Fruit fly (Drosophila melanogaster) whole organism, prepupa: ENCODE results near the gene Fer3.

ENCODE experiments used
- Blimp-1 ChIP-seq: fragments of 200-800 bp; sonication (Bioruptor generic); optimal IDR thresholded peaks from 3 replicates; lab custom pipeline; 2017; ENCODE audit warnings: missing biosample characterization, missing genetic modification characterization, mild to moderate bottlenecking, moderate library complexity, missing genetic modification reagents
- CG10631 ChIP-seq: fragments of 200-800 bp; sonication (Bioruptor generic); optimal IDR thresholded peaks from 2 replicates; lab custom pipeline; 2016; ENCODE audit warnings: missing biosample characterization, missing genetic modification characterization
- CG10669 ChIP-seq: fragments of 200-800 bp; sonication (Bioruptor generic); optimal IDR thresholded peaks from 3 replicates; lab custom pipeline; 2018; ENCODE audit warnings: missing biosample characterization, mild to moderate bottlenecking, missing genetic modification characterization, moderate library complexity
- CG11294 ChIP-seq: fragments of 200-800 bp; sonication (Bioruptor generic); IDR thresholded peaks from 2 replicates; pipeline ENCODE4 v1.3.6; 2022; ENCODE audit warnings: missing biosample characterization, missing genetic modification characterization
- CG11762 ChIP-seq: fragments of 200-800 bp; sonication (Bioruptor generic); optimal IDR thresholded peaks from 3 replicates; lab custom pipeline; 2016; ENCODE audit warnings: missing biosample characterization, missing genetic modification characterization; ENCODE audit not compliant: insufficient read depth
- CG11902 ChIP-seq: fragments of 200-800 bp; sonication (Bioruptor generic); optimal IDR thresholded peaks from 3 replicates; lab custom pipeline; 2016; ENCODE audit warnings: missing biosample characterization, missing genetic modification characterization
- CG15336 ChIP-seq: fragments of 200-800 bp; sonication (Bioruptor generic); IDR thresholded peaks from 2 replicates; pipeline ENCODE4 v1.3.6; 2022; ENCODE audit warnings: missing biosample characterization, missing genetic modification characterization
- CG1621 ChIP-seq: fragments of 200-800 bp; sonication (Bioruptor generic); optimal IDR thresholded peaks from 3 replicates; lab custom pipeline; 2018; ENCODE audit warnings: missing biosample characterization, mild to moderate bottlenecking, missing genetic modification characterization
- CG16779 ChIP-seq: fragments of 200-800 bp; sonication (Bioruptor generic); optimal IDR thresholded peaks from 3 replicates; lab custom pipeline; 2017; ENCODE audit warnings: missing biosample characterization, mild to moderate bottlenecking, missing genetic modification characterization
- CG3032 ChIP-seq: fragments of 200-800 bp; optimal IDR thresholded peaks from 2 replicates; lab custom pipeline; 2019; ENCODE audit warnings: missing biosample characterization, mild to moderate bottlenecking, missing genetic modification characterization, moderate library complexity
- CG31627 ChIP-seq: fragments of 200-800 bp; sonication (Bioruptor generic); optimal IDR thresholded peaks from 3 replicates; lab custom pipeline; 2016; ENCODE audit warnings: missing biosample characterization, missing genetic modification characterization
- CG3919 ChIP-seq: fragments of 200-800 bp; sonication (Bioruptor generic); optimal IDR thresholded peaks from 3 replicates; lab custom pipeline; 2016; ENCODE audit warnings: missing biosample characterization, missing genetic modification characterization
- CG4318 ChIP-seq: fragments of 200-800 bp; sonication (Bioruptor generic); optimal IDR thresholded peaks from 3 replicates; lab custom pipeline; 2017; ENCODE audit warnings: missing biosample characterization, mild to moderate bottlenecking, missing genetic modification characterization
- CG6163 ChIP-seq: fragments of 200-800 bp; sonication (Bioruptor generic); IDR thresholded peaks from 3 replicates; pipeline ENCODE4 v1.3.6; 2022; ENCODE audit warnings: missing biosample characterization, missing genetic modification characterization
- CG6854 ChIP-seq: fragments of 200-800 bp; sonication (Bioruptor generic); optimal IDR thresholded peaks from 2 replicates; lab custom pipeline; 2017; ENCODE audit warnings: missing biosample characterization, mild to moderate bottlenecking, missing genetic modification characterization
- CG7368 ChIP-seq: fragments of 200-800 bp; sonication (Bioruptor generic); optimal IDR thresholded peaks from 3 replicates; lab custom pipeline; 2016; ENCODE audit warnings: missing biosample characterization, missing genetic modification characterization
- CG8119 ChIP-seq: fragments of 200-800 bp; sonication (Bioruptor generic); IDR thresholded peaks from 3 replicates; pipeline ENCODE4 v1.3.6; 2022; ENCODE audit warnings: missing biosample characterization, missing genetic modification characterization
- CG8632 ChIP-seq: fragments of 200-800 bp; sonication (Bioruptor generic); optimal IDR thresholded peaks from 3 replicates; lab custom pipeline; 2016; ENCODE audit warnings: missing biosample characterization, missing genetic modification characterization
- Eip75B ChIP-seq: fragments of 200-800 bp; sonication (Bioruptor generic); optimal IDR thresholded peaks from 3 replicates; lab custom pipeline; 2016; ENCODE audit warnings: missing biosample characterization, missing genetic modification characterization
- Eip78C ChIP-seq: fragments of 200-800 bp; sonication (Bioruptor generic); peaks from one replicate; lab custom pipeline; 2016; ENCODE audit warnings: missing biosample characterization, missing genetic modification characterization
- Ets21C ChIP-seq: fragments of 200-800 bp; sonication (Bioruptor generic); optimal IDR thresholded peaks from 3 replicates; lab custom pipeline; 2016; ENCODE audit warnings: missing biosample characterization, missing genetic modification characterization
- Ets96B ChIP-seq: fragments of 200-800 bp; optimal IDR thresholded peaks from 2 replicates; lab custom pipeline; 2019; ENCODE audit warnings: missing biosample characterization, mild to moderate bottlenecking, missing genetic modification characterization, moderate library complexity
- Gug ChIP-seq: fragments of 200-800 bp; sonication (Bioruptor generic); IDR thresholded peaks from 2 replicates; pipeline ENCODE4 v1.3.6; 2022; ENCODE audit warnings: missing biosample characterization, missing genetic modification characterization
- Hr39 ChIP-seq: fragments of 200-800 bp; sonication (Bioruptor generic); optimal IDR thresholded peaks from 2 replicates; lab custom pipeline; 2016; ENCODE audit warnings: missing biosample characterization, missing genetic modification characterization
- Hr4 ChIP-seq: fragments of 200-800 bp; sonication (Bioruptor generic); optimal IDR thresholded peaks from 3 replicates; lab custom pipeline; 2016; ENCODE audit warnings: missing biosample characterization, missing genetic modification characterization
- Lpt ChIP-seq: fragments of 200-800 bp; sonication (Bioruptor generic); optimal IDR thresholded peaks from 3 replicates; lab custom pipeline; 2016; ENCODE audit warnings: missing biosample characterization, missing genetic modification characterization
- Met ChIP-seq: fragments of 200-800 bp; sonication (Bioruptor generic); optimal IDR thresholded peaks from 3 replicates; lab custom pipeline; 2016; ENCODE audit warnings: missing biosample characterization, missing genetic modification characterization
- OdsH ChIP-seq: fragments of 200-800 bp; sonication (Bioruptor generic); optimal IDR thresholded peaks from 3 replicates; lab custom pipeline; 2016; ENCODE audit warnings: missing biosample characterization, missing genetic modification characterization
- Smox ChIP-seq: fragments of 200-800 bp; sonication (Bioruptor generic); optimal IDR thresholded peaks from 3 replicates; lab custom pipeline; 2016; ENCODE audit warnings: missing biosample characterization, missing genetic modification characterization
- Sox102F ChIP-seq: fragments of 200-800 bp; sonication (Bioruptor generic); optimal IDR thresholded peaks from 2 replicates; lab custom pipeline; 2016; ENCODE audit warnings: missing biosample characterization, mild to moderate bottlenecking, missing genetic modification characterization
- Sox14 ChIP-seq: fragments of 200-800 bp; sonication (Bioruptor generic); optimal IDR thresholded peaks from 3 replicates; lab custom pipeline; 2016; ENCODE audit warnings: missing biosample characterization, missing genetic modification characterization
- achi ChIP-seq: fragments of 200-800 bp; sonication (Bioruptor generic); optimal IDR thresholded peaks from 3 replicates; lab custom pipeline; 2016; ENCODE audit warnings: missing biosample characterization, missing genetic modification characterization
- acj6 ChIP-seq: fragments of 200-800 bp; sonication (Bioruptor generic); optimal IDR thresholded peaks from 3 replicates; lab custom pipeline; 2016; ENCODE audit warnings: missing biosample characterization, missing genetic modification characterization
- dac ChIP-seq: fragments of 200-800 bp; sonication (Bioruptor generic); optimal IDR thresholded peaks from 2 replicates; lab custom pipeline; 2017; ENCODE audit warnings: missing biosample characterization, mild to moderate bottlenecking, missing genetic modification characterization
- dsx ChIP-seq: fragments of 200-800 bp; optimal IDR thresholded peaks from 3 replicates; lab custom pipeline; 2019; ENCODE audit warnings: missing biosample characterization, mild to moderate bottlenecking, missing genetic modification characterization, moderate library complexity; ENCODE audit not compliant: poor library complexity, severe bottlenecking
- esn ChIP-seq: fragments of 200-800 bp; sonication (Bioruptor generic); optimal IDR thresholded peaks from 2 replicates; lab custom pipeline; 2016; ENCODE audit warnings: missing biosample characterization, mild to moderate bottlenecking, missing genetic modification characterization, moderate library complexity
- fd59A ChIP-seq: fragments of 200-800 bp; sonication (Bioruptor generic); optimal IDR thresholded peaks from 2 replicates; lab custom pipeline; 2017; ENCODE audit warnings: missing biosample characterization, mild to moderate bottlenecking, missing genetic modification characterization, missing genetic modification reagents
- fd85E ChIP-seq: fragments of 200-800 bp; sonication (Bioruptor generic); optimal IDR thresholded peaks from 3 replicates; lab custom pipeline; 2016; ENCODE audit warnings: missing biosample characterization, missing genetic modification characterization
- fkh ChIP-seq: fragments of 200-800 bp; sonication (Bioruptor generic); optimal IDR thresholded peaks from 3 replicates; lab custom pipeline; 2017; ENCODE audit warnings: missing biosample characterization, mild to moderate bottlenecking, missing genetic modification characterization, moderate library complexity
- lz ChIP-seq: fragments of 200-800 bp; sonication (Bioruptor generic); optimal IDR thresholded peaks from 3 replicates; lab custom pipeline; 2016; ENCODE audit warnings: missing biosample characterization, missing genetic modification characterization
- net ChIP-seq: fragments of 200-800 bp; sonication (Bioruptor generic); optimal IDR thresholded peaks from 3 replicates; lab custom pipeline; 2016; ENCODE audit warnings: missing biosample characterization, missing genetic modification characterization
- pdm3 ChIP-seq: fragments of 200-800 bp; sonication (Bioruptor generic); optimal IDR thresholded peaks from 3 replicates; lab custom pipeline; 2016; ENCODE audit warnings: missing biosample characterization, missing genetic modification characterization
- salr ChIP-seq, 2 experiments: fragments of 200-800 bp; sonication (Bioruptor generic); optimal IDR thresholded peaks; 3 replicates each; lab custom pipeline; 2016 to 2018; ENCODE audit warnings: missing biosample characterization in 2 of 2, missing genetic modification characterization in 2 of 2, mild to moderate bottlenecking in 1 of 2
- ss ChIP-seq, 2 experiments: fragments of 200-800 bp; sonication (Bioruptor generic); optimal IDR thresholded peaks; 2 replicates in 1 of 2; 3 replicates in 1 of 2; lab custom pipeline; 2017 to 2018; ENCODE audit warnings: mild to moderate bottlenecking in 2 of 2, missing biosample characterization in 2 of 2, missing genetic modification characterization in 2 of 2, moderate library complexity in 1 of 2
- vri ChIP-seq: fragments of 200-800 bp; sonication (Bioruptor generic); optimal IDR thresholded peaks from 3 replicates; lab custom pipeline; 2016; ENCODE audit warnings: missing biosample characterization, mild to moderate bottlenecking, missing genetic modification characterization

The Fer3 gene

DNA sequence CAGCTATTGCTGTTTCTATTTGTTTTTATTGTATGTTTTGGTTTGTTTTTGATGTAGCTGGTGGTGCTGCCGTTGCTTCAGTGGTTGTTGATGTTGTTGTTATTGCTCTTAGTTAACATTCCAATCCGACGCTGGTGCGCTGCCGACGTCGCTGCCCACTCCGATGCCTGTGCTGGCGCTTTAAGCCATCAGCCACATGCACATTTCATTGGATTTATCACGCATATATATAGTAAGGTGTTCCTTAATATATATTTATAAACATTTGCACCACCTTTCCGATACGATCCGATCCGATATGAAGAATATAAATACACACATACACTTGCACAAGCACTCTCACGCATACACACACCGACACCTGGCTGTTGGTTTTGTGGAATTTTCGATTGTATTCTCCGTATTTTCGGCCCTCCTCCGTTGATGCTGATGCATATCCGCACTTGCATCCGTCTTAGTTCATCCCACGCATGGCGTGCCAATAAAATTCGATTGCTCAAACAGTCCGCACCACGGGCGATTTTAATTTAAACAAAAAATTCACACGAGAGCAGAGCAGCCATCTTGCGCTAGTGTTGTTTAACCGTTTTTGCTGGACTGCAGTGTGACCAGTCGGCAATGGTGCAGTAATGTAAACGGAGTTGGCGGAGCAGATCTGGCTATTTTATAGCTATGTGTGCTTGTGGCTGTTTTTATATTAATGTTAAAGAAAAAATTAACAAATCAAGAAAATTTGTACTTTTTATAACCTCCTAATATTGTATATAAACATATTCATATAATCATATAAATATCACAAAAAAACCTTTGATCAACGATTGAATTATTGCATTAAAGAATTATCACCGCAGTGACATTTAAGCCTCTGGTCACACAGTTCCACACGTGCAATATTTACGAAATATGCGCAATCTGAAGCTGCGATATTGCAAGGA, 43.7 kb downstream of the Fer3 start, which contains the start of the genes Csk and Elp1 (continued):
- TF ChIP-seq CG15336 (GFP tag; lab: Robert Waterston, UW) (no peak), pdm3 (peak; percentile 44), net (GFP tag; lab: Kevin White, UChicago) (peak; percentile 23), ss (GFP tag; optimal IDR thresholded peaks at IDR 0.05; lab: Kevin White, UChicago) (peak in 1 of 2 experiments; percentile 12), Hr39 (GFP tag; lab: Kevin White, UChicago) (peak; percentile 41), CG11762 (GFP tag; lab: Kevin White, UChicago) (no peak), Met (GFP tag; lab: Kevin White, UChicago) (peak; percentile 60), CG6163 (GFP tag; lab: Robert Waterston, UW) (no peak), CG8119 (no peak), Hr4 (peak; percentile 45), acj6 (GFP tag; lab: Kevin White, UChicago) (peak; percentile 46), fd85E (GFP tag; lab: Kevin White, UChicago) (no peak), CG8632 (GFP tag; lab: Kevin White, UChicago) (no peak), esn (peak; percentile 66), Gug (GFP tag; lab: Robert Waterston, UW) (peak; percentile 41; the same call in 1 of the 2 replicates), vri (peak; percentile 10), CG3032 (tag; lab: Kevin White, UChicago) (peak; percentile 56), Ets96B (tag; lab: Kevin White, UChicago) (peak; percentile 36), CG6854 (GFP tag; lab: Kevin White, UChicago) (no peak), Eip78C (peak; percentile 70), CG31627 (GFP tag; lab: Kevin White, UChicago) (peak; percentile 38), Sox102F (peak; percentile 57)

- TF ChIP-seq CG7368 (GFP tag; lab: Kevin White, UChicago) = peak; percentile 87
- TF ChIP-seq CG10631 (GFP tag; lab: Kevin White, UChicago) = peak; percentile 79
- peak; percentile 86 for TF ChIP-seq net (GFP tag; lab: Kevin White, UChicago)
- peak; percentile 53 for TF ChIP-seq dsx
- peak; percentile 81 for TF ChIP-seq CG11294
- TF ChIP-seq dac (GFP tag; lab: Kevin White, UChicago) = peak; percentile 51
- TF ChIP-seq CG1621 (tag; lab: Kevin White, UChicago) = peak; percentile 66
- peak; percentile 82 for TF ChIP-seq Eip75B (GFP tag; lab: Kevin White, UChicago)
- peak in 1 of 2 experiments; percentile 53 for TF ChIP-seq ss (GFP tag; optimal IDR thresholded peaks at IDR 0.05; lab: Kevin White, UChicago)
- TF ChIP-seq vri = peak; percentile 73
- peak; percentile 90 for TF ChIP-seq CG3919 (GFP tag; lab: Kevin White, UChicago)
- TF ChIP-seq CG6854 (GFP tag; lab: Kevin White, UChicago) = peak; percentile 52
- peak; percentile 90 for TF ChIP-seq lz (GFP tag; lab: Kevin White, UChicago)
- peak; percentile 88 for TF ChIP-seq Sox102F
- peak; percentile 89 for TF ChIP-seq OdsH
- peak; percentile 68 for TF ChIP-seq fkh (GFP tag; lab: Kevin White, UChicago)
- peak; percentile 94 for TF ChIP-seq CG6163 (GFP tag; lab: Robert Waterston, UW)
- peak; percentile 88 for TF ChIP-seq Ets21C (GFP tag; lab: Kevin White, UChicago)
- TF ChIP-seq CG16779 (tag; lab: Kevin White, UChicago) = peak; percentile 59
- TF ChIP-seq CG8119 = peak; percentile 81
- TF ChIP-seq CG11762 (GFP tag; lab: Kevin White, UChicago) = peak; percentile 83
- peak; percentile 80 for TF ChIP-seq CG8632 (GFP tag; lab: Kevin White, UChicago)
- TF ChIP-seq CG4318 = peak; percentile 74
- TF ChIP-seq salr (GFP tag; optimal IDR thresholded peaks at IDR 0.05; lab: Kevin White, UChicago) = peak; percentile 66 to 71
- TF ChIP-seq CG11902 (GFP tag; lab: Kevin White, UChicago) = peak; percentile 89
- TF ChIP-seq Eip78C = peak; percentile 95
- peak; percentile 86 for TF ChIP-seq CG15336 (GFP tag; lab: Robert Waterston, UW)
- TF ChIP-seq fd85E (GFP tag; lab: Kevin White, UChicago) = peak; percentile 59
- TF ChIP-seq pdm3 = peak; percentile 91
- peak; percentile 74 for TF ChIP-seq Blimp-1 (GFP tag; lab: Kevin White, UChicago)
- TF ChIP-seq Lpt (GFP tag; lab: Kevin White, UChicago) = peak; percentile 73
- peak; percentile 95 for TF ChIP-seq Hr39 (GFP tag; lab: Kevin White, UChicago)
- peak; percentile 84 for TF ChIP-seq Sox14 (GFP tag; lab: Kevin White, UChicago)
- TF ChIP-seq Hr4 = peak; percentile 93
- TF ChIP-seq fd59A = peak; percentile 70
- peak; percentile 84 for TF ChIP-seq achi (GFP tag; lab: Kevin White, UChicago)
- peak; percentile 80 for TF ChIP-seq CG10669
- peak; percentile 85 for TF ChIP-seq Smox (GFP tag; lab: Kevin White, UChicago)
These were observed 44.7 kb downstream of the Fer3 start for dm6 chr3R:11649449-11649848.
